Fruit fly (Drosophila melanogaster) whole organism: ENCODE data around the gene eEF1delta.

Experiments used
- CG8478 ChIP-seq: fragments of >200 bp; optimal IDR thresholded peaks from 2 replicates; lab custom pipeline; 2018; ENCODE audit warnings: inconsistent platforms
- pan ChIP-seq: fragments of >200 bp; optimal IDR thresholded peaks from 2 replicates; lab custom pipeline; 2017
- psq ChIP-seq: fragments of >200 bp; optimal IDR thresholded peaks from 2 replicates; lab custom pipeline; 2017
- usp ChIP-seq: fragments of >200 bp; optimal IDR thresholded peaks from 2 replicates; lab custom pipeline; 2017; ENCODE audit warnings: missing biosample characterization, missing genetic modification characterization, mixed read lengths

- TF ChIP-seq psq (lab: Kevin White, UChicago) (no peak), usp (no peak), CG8478 (lab: Kevin White, UChicago) (no peak), pan (no peak)
These were observed 797 bp upstream of the eEF1delta start, which contains the start of gene ova for dm6 chr2L:10231510-10231909.
